Fruit fly (Drosophila melanogaster) whole organism, embryonic: ENCODE data around the gene CG11458.
A peak's percentile ranks its signal among the peaks of the same experiment; 100 is the strongest.

Source experiments
- Abd-B ChIP-seq: fragments of 200-800 bp; sonication (Bioruptor generic); optimal IDR thresholded peaks from 2 replicates; lab custom pipeline; 2018; ENCODE audit warnings: missing biosample characterization, mild to moderate bottlenecking, missing genetic modification characterization, moderate library complexity
- BEAF-32 ChIP-seq: fragments of 200-800 bp; sonication (Bioruptor generic); optimal IDR thresholded peaks from 3 replicates; lab custom pipeline; 2017; ENCODE audit warnings: missing biosample characterization, missing genetic modification characterization, mild to moderate bottlenecking, moderate library complexity, missing genetic modification reagents
- CG1024 ChIP-seq: fragments of 200-800 bp; sonication (Bioruptor generic); IDR thresholded peaks from 2 replicates; pipeline ENCODE4 v1.3.6; 2022; ENCODE audit warnings: missing biosample characterization, missing genetic modification characterization
- CG10654 ChIP-seq: fragments of 200-800 bp; sonication (Bioruptor generic); optimal IDR thresholded peaks from 2 replicates; lab custom pipeline; 2016; ENCODE audit warnings: missing biosample characterization, missing genetic modification characterization
- CG10979 ChIP-seq: fragments of 200-800 bp; sonication (Bioruptor generic); optimal IDR thresholded peaks from 2 replicates; lab custom pipeline; 2018; ENCODE audit warnings: missing biosample characterization, mild to moderate bottlenecking, missing genetic modification characterization, moderate library complexity
- CG11456 ChIP-seq: fragments of 200-800 bp; sonication (Bioruptor generic); IDR thresholded peaks from 3 replicates; pipeline ENCODE4 v1.3.6; 2022; ENCODE audit warnings: missing biosample characterization, missing genetic modification characterization
- CG11723 ChIP-seq: fragments of 200-800 bp; sonication (Bioruptor generic); optimal IDR thresholded peaks from 2 replicates; lab custom pipeline; 2017; ENCODE audit warnings: missing biosample characterization, mild to moderate bottlenecking, missing genetic modification characterization
- CG12236 ChIP-seq: fragments of 200-800 bp; sonication (Bioruptor generic); optimal IDR thresholded peaks from 2 replicates; lab custom pipeline; 2016; ENCODE audit warnings: missing biosample characterization, missing genetic modification characterization
- CG13424 ChIP-seq: fragments of 200-800 bp; sonication (Bioruptor generic); optimal IDR thresholded peaks from 2 replicates; lab custom pipeline; 2019; ENCODE audit warnings: missing biosample characterization, mild to moderate bottlenecking, missing genetic modification characterization, moderate library complexity
- CG13775 ChIP-seq: fragments of 200-800 bp; sonication (Bioruptor generic); optimal IDR thresholded peaks from 3 replicates; lab custom pipeline; 2017; ENCODE audit warnings: missing biosample characterization, mild to moderate bottlenecking, missing genetic modification characterization
- CG14014 ChIP-seq: fragments of 200-800 bp; sonication (Bioruptor generic); IDR thresholded peaks from 2 replicates; pipeline ENCODE4 v1.3.6; 2022; ENCODE audit warnings: missing biosample characterization, missing genetic modification characterization
- CG14441 ChIP-seq: fragments of 200-800 bp; sonication (Bioruptor generic); IDR thresholded peaks from 2 replicates; pipeline ENCODE4 v1.3.6; 2022; ENCODE audit warnings: missing biosample characterization, missing genetic modification characterization
- CG15479 ChIP-seq: fragments of 200-800 bp; sonication (Bioruptor generic); optimal IDR thresholded peaks from 3 replicates; lab custom pipeline; 2019; ENCODE audit warnings: missing biosample characterization, mild to moderate bottlenecking, missing genetic modification characterization, moderate library complexity
- CG2116 ChIP-seq: fragments of 200-800 bp; sonication (Bioruptor generic); optimal IDR thresholded peaks from 3 replicates; lab custom pipeline; 2018; ENCODE audit warnings: missing biosample characterization, mild to moderate bottlenecking, missing genetic modification characterization
- CG30403 ChIP-seq: fragments of 200-800 bp; sonication (Bioruptor generic); optimal IDR thresholded peaks from 3 replicates; lab custom pipeline; 2016; ENCODE audit warnings: missing biosample characterization, missing genetic modification characterization
- CG30431 ChIP-seq: fragments of 200-800 bp; sonication (Bioruptor generic); optimal IDR thresholded peaks from 2 replicates; lab custom pipeline; 2017; ENCODE audit warnings: missing biosample characterization, missing genetic modification characterization
- CG4328 ChIP-seq: fragments of 200-800 bp; sonication (Bioruptor generic); optimal IDR thresholded peaks from 3 replicates; lab custom pipeline; 2017; ENCODE audit warnings: missing biosample characterization, missing genetic modification reagents, missing genetic modification characterization
- CG6272 ChIP-seq: fragments of 200-800 bp; sonication (Bioruptor generic); IDR thresholded peaks from 2 replicates; pipeline ENCODE4 v1.3.6; 2022; ENCODE audit warnings: missing biosample characterization, missing genetic modification characterization
- CG6689 ChIP-seq: fragments of 200-800 bp; sonication (Bioruptor generic); IDR thresholded peaks from 2 replicates; pipeline ENCODE4 v1.3.6; 2022; ENCODE audit warnings: missing biosample characterization, missing genetic modification characterization
- CG6813 ChIP-seq: fragments of 200-800 bp; sonication (Bioruptor generic); optimal IDR thresholded peaks from 2 replicates; lab custom pipeline; 2017; ENCODE audit warnings: missing biosample characterization, missing genetic modification characterization, mild to moderate bottlenecking, moderate library complexity, missing genetic modification reagents
- CG7271 ChIP-seq: fragments of 200-800 bp; sonication (Bioruptor generic); optimal IDR thresholded peaks from 2 replicates; lab custom pipeline; 2018; ENCODE audit warnings: missing biosample characterization, mild to moderate bottlenecking, missing genetic modification characterization, moderate library complexity
- CG8089 ChIP-seq: fragments of 200-800 bp; sonication (Bioruptor generic); optimal IDR thresholded peaks from 3 replicates; lab custom pipeline; 2016; ENCODE audit warnings: missing biosample characterization, missing genetic modification characterization
- CG8281 ChIP-seq: fragments of 200-800 bp; sonication (Bioruptor generic); optimal IDR thresholded peaks from 2 replicates; lab custom pipeline; 2018; ENCODE audit warnings: missing biosample characterization, mild to moderate bottlenecking, missing genetic modification characterization, moderate library complexity
- CG9932 ChIP-seq: fragments of 200-800 bp; sonication (Bioruptor generic); IDR thresholded peaks from 2 replicates; pipeline ENCODE4 v1.3.6; 2022; ENCODE audit warnings: missing biosample characterization, missing genetic modification characterization
- CTCF ChIP-seq: fragments of 200-800 bp; sonication (Bioruptor generic); optimal IDR thresholded peaks from 2 replicates; lab custom pipeline; 2017; ENCODE audit warnings: missing biosample characterization, mild to moderate bottlenecking, missing genetic modification characterization, moderate library complexity
- CrebB ChIP-seq: fragments of 200-800 bp; sonication (Bioruptor generic); optimal IDR thresholded peaks from 3 replicates; lab custom pipeline; 2018; ENCODE audit warnings: missing biosample characterization, mild to moderate bottlenecking, missing genetic modification characterization
- Drgx ChIP-seq: fragments of 200-800 bp; sonication (Bioruptor generic); IDR thresholded peaks from 2 replicates; pipeline ENCODE4 v1.3.6; 2022; ENCODE audit warnings: missing biosample characterization, missing genetic modification characterization
- Jarid2 ChIP-seq: fragments of 200-800 bp; sonication (Bioruptor generic); optimal IDR thresholded peaks from 3 replicates; lab custom pipeline; 2017; ENCODE audit warnings: mild to moderate bottlenecking, missing biosample characterization, missing genetic modification reagents, missing genetic modification characterization
- Lpt ChIP-seq: fragments of >200 bp; optimal IDR thresholded peaks from 2 replicates; lab custom pipeline; 2018; ENCODE audit warnings: missing biosample characterization, missing genetic modification characterization
- Mrtf ChIP-seq: fragments of 200-800 bp; sonication (Bioruptor generic); IDR thresholded peaks from 3 replicates; pipeline ENCODE4 v1.3.6; 2022; ENCODE audit warnings: missing biosample characterization, missing genetic modification characterization
- Optix ChIP-seq: fragments of 200-800 bp; sonication (Bioruptor generic); IDR thresholded peaks from 3 replicates; pipeline ENCODE4 v1.3.6; 2022; ENCODE audit warnings: missing biosample characterization, missing genetic modification characterization
- Ravus ChIP-seq: fragments of 200-800 bp; sonication (Bioruptor generic); IDR thresholded peaks from 2 replicates; pipeline ENCODE4 v1.3.6; 2022; ENCODE audit warnings: missing biosample characterization, missing genetic modification characterization
- Sox100B ChIP-seq: fragments of 200-800 bp; sonication (Bioruptor generic); optimal IDR thresholded peaks from 3 replicates; lab custom pipeline; 2018; ENCODE audit warnings: missing biosample characterization, mild to moderate bottlenecking, missing genetic modification characterization
- YL-1 ChIP-seq: fragments of 200-800 bp; sonication (Bioruptor generic); optimal IDR thresholded peaks from 3 replicates; lab custom pipeline; 2017; ENCODE audit warnings: missing biosample characterization, mild to moderate bottlenecking, missing genetic modification characterization
- az2 ChIP-seq: fragments of 200-800 bp; sonication (Bioruptor generic); optimal IDR thresholded peaks from 3 replicates; lab custom pipeline; 2016; ENCODE audit warnings: missing biosample characterization, missing genetic modification characterization
- crc ChIP-seq: fragments of 200-800 bp; sonication (Bioruptor generic); optimal IDR thresholded peaks from 2 replicates; lab custom pipeline; 2016; ENCODE audit warnings: missing biosample characterization, missing genetic modification characterization
- dimm ChIP-seq: fragments of 200-800 bp; sonication (Bioruptor generic); IDR thresholded peaks from 2 replicates; pipeline ENCODE4 v1.3.6; 2022; ENCODE audit warnings: missing biosample characterization, missing genetic modification characterization
- dm ChIP-seq: fragments of 200-800 bp; sonication (Bioruptor generic); optimal IDR thresholded peaks from 3 replicates; lab custom pipeline; 2016; ENCODE audit warnings: missing biosample characterization, missing genetic modification characterization
- dpn ChIP-seq, 2 experiments: fragments of 200-800 bp; sonication (Bioruptor generic); optimal IDR thresholded peaks; 3 replicates each; lab custom pipeline; 2016; ENCODE audit warnings: missing biosample characterization in 2 of 2, missing genetic modification characterization in 2 of 2
- ewg ChIP-seq: fragments of 200-800 bp; sonication (Bioruptor generic); optimal IDR thresholded peaks from 3 replicates; lab custom pipeline; 2017; ENCODE audit warnings: mild to moderate bottlenecking, missing biosample characterization, missing genetic modification reagents, missing genetic modification characterization
- fd96Cb ChIP-seq: fragments of 200-800 bp; sonication (Bioruptor generic); optimal IDR thresholded peaks from 2 replicates; lab custom pipeline; 2018; ENCODE audit warnings: missing biosample characterization, mild to moderate bottlenecking, missing genetic modification characterization, moderate library complexity
- gfzf ChIP-seq: fragments of 200-800 bp; sonication (Bioruptor generic); optimal IDR thresholded peaks from 2 replicates; lab custom pipeline; 2016; ENCODE audit warnings: missing biosample characterization, mild to moderate bottlenecking, missing genetic modification characterization, moderate library complexity
- pros ChIP-seq: fragments of 200-800 bp; sonication (Bioruptor generic); optimal IDR thresholded peaks from 3 replicates; lab custom pipeline; 2019; ENCODE audit warnings: missing biosample characterization, mild to moderate bottlenecking, missing genetic modification characterization, moderate library complexity
- psq ChIP-seq: fragments of 200-800 bp; sonication (Bioruptor generic); optimal IDR thresholded peaks from 2 replicates; lab custom pipeline; 2017; ENCODE audit warnings: missing biosample characterization, missing genetic modification characterization
- row ChIP-seq: fragments of 200-800 bp; sonication (Bioruptor generic); IDR thresholded peaks from 3 replicates; pipeline ENCODE4 v1.3.6; 2022; ENCODE audit warnings: missing biosample characterization, missing genetic modification characterization
- sna ChIP-seq: fragments of 200-800 bp; sonication (Bioruptor generic); IDR thresholded peaks from 2 replicates; pipeline ENCODE4 v1.3.6; 2022; ENCODE audit warnings: missing biosample characterization, missing genetic modification characterization; ENCODE audit not compliant: partially characterized antibody
- sr ChIP-seq: fragments of 200-800 bp; sonication (Bioruptor generic); IDR thresholded peaks from 3 replicates; pipeline ENCODE4 v1.3.6; 2022; ENCODE audit warnings: missing biosample characterization, missing genetic modification characterization
- stc ChIP-seq: fragments of 200-800 bp; sonication (Bioruptor generic); IDR thresholded peaks from 2 replicates; pipeline ENCODE4 v1.3.6; 2022; ENCODE audit warnings: missing biosample characterization, missing genetic modification characterization
- ttk ChIP-seq: fragments of 200-800 bp; sonication (Bioruptor generic); IDR thresholded peaks from 2 replicates; pipeline ENCODE4 v2.1.2; 2022; ENCODE audit warnings: missing biosample characterization, missing genetic modification characterization
- vfl ChIP-seq: fragments of 200-800 bp; sonication (Bioruptor generic); optimal IDR thresholded peaks from 2 replicates; lab custom pipeline; 2016; ENCODE audit warnings: missing biosample characterization, missing genetic modification characterization
- zfh1 ChIP-seq: fragments of 200-800 bp; sonication (Bioruptor generic); IDR thresholded peaks from 3 replicates; pipeline ENCODE4 v1.3.6; 2022; ENCODE audit warnings: missing biosample characterization, missing genetic modification characterization
- zfh2 ChIP-seq: fragments of 200-800 bp; sonication (Bioruptor generic); optimal IDR thresholded peaks from 2 replicates; lab custom pipeline; 2016; ENCODE audit warnings: missing biosample characterization, missing genetic modification characterization

The CG11458 gene

dm6 chr3L:20950520-20951135 is 45.0 kb downstream of the CG11458 start (continued):
- TF ChIP-seq YL-1 (GFP tag; lab: Kevin White, UChicago) (no peak), CG13424 (tag; lab: Kevin White, UChicago) (no peak), CG2116 (GFP tag; lab: Kevin White, UChicago) (no peak), Abd-B (no peak), crc (GFP tag; lab: Kevin White, UChicago) (no peak), CrebB (tag; lab: Kevin White, UChicago) (no peak), CG1024 (GFP tag; lab: Robert Waterston, UW) (no peak), fd96Cb (peak; percentile 37), CG6272 (no peak), BEAF-32 (GFP tag; lab: Kevin White, UChicago) (no peak), CG6689 (GFP tag; lab: Robert Waterston, UW) (no peak), CG30431 (GFP tag; lab: Kevin White, UChicago) (peak; percentile 12), CG4328 (GFP tag; lab: Kevin White, UChicago) (no peak), sr (GFP tag; lab: Robert Waterston, UW) (no peak), CG30403 (GFP tag; lab: Kevin White, UChicago) (no peak), dm (no peak), stc (GFP tag; lab: Robert Waterston, UW) (no peak), CG15479 (GFP tag; lab: Kevin White, UChicago) (no peak), CG11456 (GFP tag; lab: Robert Waterston, UW) (no peak), Optix (GFP tag; lab: Robert Waterston, UW) (no peak), CG6813 (GFP tag; lab: Kevin White, UChicago) (no peak), CG9932 (no peak), dimm (GFP tag; lab: Robert Waterston, UW) (no peak), vfl (GFP tag; lab: Kevin White, UChicago) (no peak), CG10654 (GFP tag; lab: Kevin White, UChicago) (no peak), Lpt (GFP tag; lab: Kevin White, UChicago) (no peak), pros (GFP tag; lab: Kevin White, UChicago) (no peak), CG13775 (no peak), CG14441 (GFP tag; lab: Robert Waterston, UW) (no peak), psq (GFP tag; lab: Kevin White, UChicago) (no peak), row (GFP tag; lab: Robert Waterston, UW) (no peak), CG7271 (tag; lab: Kevin White, UChicago) (no peak), az2 (GFP tag; lab: Kevin White, UChicago) (no peak), Drgx (GFP tag; lab: Robert Waterston, UW) (peak; percentile 69), sna (no peak), Ravus (GFP tag; lab: Robert Waterston, UW) (no peak), zfh1 (GFP tag; lab: Robert Waterston, UW) (no peak), ewg (peak; percentile 21), Sox100B (peak; percentile 22), CTCF (no peak), CG12236 (GFP tag; lab: Kevin White, UChicago) (no peak), zfh2 (GFP tag; lab: Kevin White, UChicago) (no peak), CG11723 (GFP tag; lab: Kevin White, UChicago) (no peak), dpn (GFP tag; optimal IDR thresholded peaks at IDR 0.05; lab: Kevin White, UChicago) (no peak), CG14014 (GFP tag; lab: Robert Waterston, UW) (no peak), Jarid2 (GFP tag; lab: Kevin White, UChicago) (no peak), Mrtf (GFP tag; lab: Robert Waterston, UW) (no peak), CG8281 (no peak), gfzf (GFP tag; lab: Kevin White, UChicago) (no peak), CG8089 (GFP tag; lab: Kevin White, UChicago) (no peak), ttk (GFP tag; lab: Robert Waterston, UW) (no peak), CG10979 (tag; lab: Kevin White, UChicago) (peak; percentile 54)
